Fruit fly (Drosophila melanogaster) whole organism, embryonic: Measurements from ENCODE around the gene Kdm5.

ENCODE experiments used
- Ada2b ChIP-seq: fragments of 200-800 bp; sonication (Bioruptor generic); IDR thresholded peaks from 2 replicates; pipeline ENCODE4 v1.3.6; 2022; ENCODE audit warnings: missing biosample characterization, missing genetic modification characterization
- Bdp1 ChIP-seq: fragments of 200-800 bp; sonication (Bioruptor generic); optimal IDR thresholded peaks from 3 replicates; lab custom pipeline; 2016; ENCODE audit warnings: missing biosample characterization, missing genetic modification characterization
- CG10959 ChIP-seq: fragments of 200-800 bp; sonication (Bioruptor generic); IDR thresholded peaks from 2 replicates; pipeline ENCODE4 v1.3.6; 2022; ENCODE audit warnings: missing biosample characterization, missing genetic modification characterization
- CG11695 ChIP-seq: fragments of 200-800 bp; sonication (Bioruptor generic); IDR thresholded peaks from 3 replicates; pipeline ENCODE4 v1.3.6; 2022; ENCODE audit warnings: missing biosample characterization, missing genetic modification characterization
- CG13123 ChIP-seq: fragments of 200-800 bp; sonication (Bioruptor generic); optimal IDR thresholded peaks from 2 replicates; lab custom pipeline; 2016; ENCODE audit warnings: missing biosample characterization, missing genetic modification characterization
- CG13296 ChIP-seq: fragments of 200-800 bp; sonication (Bioruptor generic); optimal IDR thresholded peaks from 3 replicates; lab custom pipeline; 2018; ENCODE audit warnings: missing biosample characterization, mild to moderate bottlenecking, missing genetic modification characterization
- CG13775 ChIP-seq: fragments of 200-800 bp; sonication (Bioruptor generic); optimal IDR thresholded peaks from 3 replicates; lab custom pipeline; 2017; ENCODE audit warnings: missing biosample characterization, mild to moderate bottlenecking, missing genetic modification characterization
- CG14441 ChIP-seq: fragments of 200-800 bp; sonication (Bioruptor generic); IDR thresholded peaks from 2 replicates; pipeline ENCODE4 v1.3.6; 2022; ENCODE audit warnings: missing biosample characterization, missing genetic modification characterization
- CG14710 ChIP-seq: fragments of 200-800 bp; sonication (Bioruptor generic); optimal IDR thresholded peaks from 3 replicates; lab custom pipeline; 2019; ENCODE audit warnings: missing biosample characterization, mild to moderate bottlenecking, missing genetic modification characterization, moderate library complexity
- CG15601 ChIP-seq: fragments of 200-800 bp; sonication (Bioruptor generic); optimal IDR thresholded peaks from 3 replicates; lab custom pipeline; 2019; ENCODE audit warnings: missing biosample characterization, mild to moderate bottlenecking, missing genetic modification characterization, moderate library complexity
- CG18262 ChIP-seq: fragments of 200-800 bp; optimal IDR thresholded peaks from 3 replicates; lab custom pipeline; 2019; ENCODE audit warnings: missing biosample characterization, mild to moderate bottlenecking, missing genetic modification characterization, moderate library complexity
- CG18764 ChIP-seq: fragments of 200-800 bp; sonication (Bioruptor generic); optimal IDR thresholded peaks from 3 replicates; lab custom pipeline; 2016; ENCODE audit warnings: missing biosample characterization, missing genetic modification characterization
- CG2116 ChIP-seq: fragments of 200-800 bp; sonication (Bioruptor generic); optimal IDR thresholded peaks from 3 replicates; lab custom pipeline; 2018; ENCODE audit warnings: missing biosample characterization, mild to moderate bottlenecking, missing genetic modification characterization
- CG30403 ChIP-seq: fragments of 200-800 bp; sonication (Bioruptor generic); optimal IDR thresholded peaks from 3 replicates; lab custom pipeline; 2016; ENCODE audit warnings: missing biosample characterization, missing genetic modification characterization
- CG32532 ChIP-seq: fragments of 200-800 bp; sonication (Bioruptor generic); IDR thresholded peaks from 2 replicates; pipeline ENCODE4 v1.3.6; 2022; ENCODE audit warnings: missing biosample characterization, missing genetic modification characterization
- CG7271 ChIP-seq: fragments of 200-800 bp; sonication (Bioruptor generic); optimal IDR thresholded peaks from 2 replicates; lab custom pipeline; 2018; ENCODE audit warnings: missing biosample characterization, mild to moderate bottlenecking, missing genetic modification characterization, moderate library complexity
- CG7786 ChIP-seq: fragments of 200-800 bp; sonication (Bioruptor generic); optimal IDR thresholded peaks from 2 replicates; lab custom pipeline; 2016; ENCODE audit warnings: missing biosample characterization, missing genetic modification characterization
- CG7839 ChIP-seq: fragments of 200-800 bp; sonication (Bioruptor generic); optimal IDR thresholded peaks from 3 replicates; lab custom pipeline; 2018; ENCODE audit warnings: missing biosample characterization, mild to moderate bottlenecking, missing genetic modification characterization, moderate library complexity
- CG8089 ChIP-seq: fragments of 200-800 bp; sonication (Bioruptor generic); optimal IDR thresholded peaks from 3 replicates; lab custom pipeline; 2016; ENCODE audit warnings: missing biosample characterization, missing genetic modification characterization
- Dbx ChIP-seq: fragments of 200-800 bp; sonication (Bioruptor generic); IDR thresholded peaks from 3 replicates; pipeline ENCODE4 v1.3.6; 2022; ENCODE audit warnings: missing biosample characterization, missing genetic modification characterization
- Dref ChIP-seq: fragments of 200-800 bp; sonication (Bioruptor generic); IDR thresholded peaks from 2 replicates; pipeline ENCODE4 v1.3.6; 2022; ENCODE audit warnings: missing biosample characterization, missing genetic modification characterization
- Hmx ChIP-seq: fragments of 200-800 bp; sonication (Bioruptor generic); optimal IDR thresholded peaks from 2 replicates; lab custom pipeline; 2016; ENCODE audit warnings: missing biosample characterization, missing genetic modification characterization
- Hr51 ChIP-seq, 2 experiments: fragments of 200-800 bp; sonication (Bioruptor generic); optimal IDR thresholded peaks; 2 replicates in 1 of 2; 3 replicates in 1 of 2; lab custom pipeline; 2016 to 2018; ENCODE audit warnings: missing biosample characterization in 2 of 2, missing genetic modification characterization in 2 of 2, mild to moderate bottlenecking in 1 of 2, moderate library complexity in 1 of 2
- Hr78 ChIP-seq, 2 experiments: fragments of 200-800 bp in 1 of 2; fragments of >200 bp in 1 of 2; sonication (Bioruptor generic) in 1 of 2; optimal IDR thresholded peaks; 2 replicates each; lab custom pipeline; 2017 to 2019; ENCODE audit warnings: missing biosample characterization in 2 of 2, missing genetic modification characterization in 2 of 2, mild to moderate bottlenecking in 1 of 2, moderate library complexity in 1 of 2
- Mad ChIP-seq: fragments of 200-800 bp; sonication (Bioruptor generic); optimal IDR thresholded peaks from 2 replicates; lab custom pipeline; 2016; ENCODE audit warnings: missing biosample characterization, missing genetic modification characterization
- Med ChIP-seq: fragments of 200-800 bp; sonication (Bioruptor generic); peaks from one replicate; lab custom pipeline; 2016; ENCODE audit warnings: missing biosample characterization, missing genetic modification characterization, mild to moderate bottlenecking, inconsistent platforms, moderate library complexity
- Optix ChIP-seq: fragments of 200-800 bp; sonication (Bioruptor generic); IDR thresholded peaks from 3 replicates; pipeline ENCODE4 v1.3.6; 2022; ENCODE audit warnings: missing biosample characterization, missing genetic modification characterization
- Poxn ChIP-seq: fragments of 200-800 bp; sonication (Bioruptor generic); IDR thresholded peaks from 2 replicates; pipeline ENCODE4 v1.3.6; 2022; ENCODE audit warnings: missing biosample characterization, missing genetic modification characterization
- Spps ChIP-seq: fragments of 200-800 bp; sonication (Bioruptor generic); optimal IDR thresholded peaks from 2 replicates; lab custom pipeline; 2018; ENCODE audit warnings: missing biosample characterization, mild to moderate bottlenecking, missing genetic modification characterization
- al ChIP-seq: fragments of 200-800 bp; sonication (Bioruptor generic); IDR thresholded peaks from 2 replicates; pipeline ENCODE4 v1.3.6; 2022; ENCODE audit warnings: missing biosample characterization, missing genetic modification characterization
- ato ChIP-seq: fragments of 200-800 bp; sonication (Bioruptor generic); IDR thresholded peaks from 2 replicates; pipeline ENCODE4 v1.3.6; 2022; ENCODE audit warnings: missing biosample characterization, missing genetic modification characterization; ENCODE audit not compliant: partially characterized antibody
- cad ChIP-seq: fragments of >200 bp; optimal IDR thresholded peaks from 2 replicates; lab custom pipeline; 2017; ENCODE audit warnings: missing biosample characterization, missing genetic modification characterization
- cas ChIP-seq: fragments of 200-800 bp; sonication (Bioruptor generic); IDR thresholded peaks from 2 replicates; pipeline ENCODE4 v1.3.6; 2022; ENCODE audit warnings: missing biosample characterization, missing genetic modification characterization
- ci ChIP-seq: fragments of 200-800 bp; sonication (Bioruptor generic); IDR thresholded peaks from 3 replicates; pipeline ENCODE4 v1.3.6; 2022; ENCODE audit warnings: missing biosample characterization, missing genetic modification characterization
- crol ChIP-seq: fragments of 200-800 bp; sonication (Bioruptor generic); IDR thresholded peaks from 2 replicates; pipeline ENCODE4 v1.3.6; 2022; ENCODE audit warnings: missing biosample characterization, missing genetic modification characterization
- grau ChIP-seq: fragments of 200-800 bp; optimal IDR thresholded peaks from 3 replicates; lab custom pipeline; 2019; ENCODE audit warnings: missing biosample characterization, mild to moderate bottlenecking, missing genetic modification characterization, moderate library complexity
- hb ChIP-seq: fragments of 200-800 bp; sonication (Bioruptor generic); IDR thresholded peaks from 3 replicates; pipeline ENCODE4 v1.3.6; 2022; ENCODE audit warnings: missing biosample characterization, missing genetic modification characterization; ENCODE audit not compliant: partially characterized antibody
- her ChIP-seq: fragments of 200-800 bp; sonication (Bioruptor generic); optimal IDR thresholded peaks from 2 replicates; lab custom pipeline; 2016; ENCODE audit warnings: missing biosample characterization, missing genetic modification characterization
- kni ChIP-seq: fragments of 200-800 bp; sonication (Bioruptor generic); optimal IDR thresholded peaks from 3 replicates; lab custom pipeline; 2017; ENCODE audit warnings: mild to moderate bottlenecking, missing biosample characterization, missing genetic modification reagents, missing genetic modification characterization
- p53 ChIP-seq: fragments of 200-800 bp; sonication (Bioruptor generic); optimal IDR thresholded peaks from 2 replicates; lab custom pipeline; 2016; ENCODE audit warnings: missing biosample characterization, missing genetic modification characterization
- rib ChIP-seq: fragments of 200-800 bp; sonication (Bioruptor generic); IDR thresholded peaks from 2 replicates; pipeline ENCODE4 v1.3.6; 2022; ENCODE audit warnings: missing biosample characterization, missing genetic modification characterization
- sd ChIP-seq: fragments of 200-800 bp; sonication (Bioruptor generic); optimal IDR thresholded peaks from 3 replicates; lab custom pipeline; 2018; ENCODE audit warnings: missing biosample characterization, mild to moderate bottlenecking, missing genetic modification characterization, moderate library complexity
- seq ChIP-seq: fragments of 200-800 bp; sonication (Bioruptor generic); IDR thresholded peaks from 2 replicates; pipeline ENCODE4 v1.3.6; 2022; ENCODE audit warnings: missing biosample characterization, missing genetic modification characterization
- sna ChIP-seq: fragments of 200-800 bp; sonication (Bioruptor generic); IDR thresholded peaks from 2 replicates; pipeline ENCODE4 v1.3.6; 2022; ENCODE audit warnings: missing biosample characterization, missing genetic modification characterization; ENCODE audit not compliant: partially characterized antibody
- sob ChIP-seq: fragments of 200-800 bp; sonication (Bioruptor generic); IDR thresholded peaks from 2 replicates; pipeline ENCODE4 v1.3.6; 2022; ENCODE audit warnings: missing biosample characterization, missing genetic modification characterization
- tgo ChIP-seq: fragments of 200-800 bp; sonication (Bioruptor generic); IDR thresholded peaks from 3 replicates; pipeline ENCODE4 v1.3.6; 2022; ENCODE audit warnings: missing biosample characterization, missing genetic modification characterization
- tll ChIP-seq, 2 experiments: fragments of 200-800 bp in 1 of 2; fragments of >200 bp in 1 of 2; sonication (Bioruptor generic) in 1 of 2; optimal IDR thresholded peaks; 2 replicates each; lab custom pipeline; 2017 to 2019; ENCODE audit warnings: missing biosample characterization in 2 of 2, missing genetic modification characterization in 2 of 2, mild to moderate bottlenecking in 1 of 2, moderate library complexity in 1 of 2
- ttk ChIP-seq: fragments of 200-800 bp; sonication (Bioruptor generic); IDR thresholded peaks from 2 replicates; pipeline ENCODE4 v2.1.2; 2022; ENCODE audit warnings: missing biosample characterization, missing genetic modification characterization
- tx ChIP-seq: fragments of 200-800 bp; sonication (Bioruptor generic); optimal IDR thresholded peaks from 2 replicates; lab custom pipeline; 2016; ENCODE audit warnings: missing biosample characterization, missing genetic modification characterization
- vvl ChIP-seq: fragments of 200-800 bp; sonication (Bioruptor generic); IDR thresholded peaks from 2 replicates; pipeline ENCODE4 v1.3.6; 2022; ENCODE audit warnings: missing biosample characterization, missing genetic modification characterization
- yki ChIP-seq: fragments of >200 bp; optimal IDR thresholded peaks from 3 replicates; lab custom pipeline; 2018
- zfh2 ChIP-seq: fragments of 200-800 bp; sonication (Bioruptor generic); optimal IDR thresholded peaks from 2 replicates; lab custom pipeline; 2016; ENCODE audit warnings: missing biosample characterization, missing genetic modification characterization

Gene Kdm5

dm6 chr2L:6028712-6029111, 29.4 kb upstream of the Kdm5 start (continued):
- TF ChIP-seq CG7271 (tag; lab: Kevin White, UChicago) (no peak), ato (GFP tag; lab: Robert Waterston, UW) (no peak), Dref (GFP tag; lab: Robert Waterston, UW) (no peak), CG13775 (no peak), sna (GFP tag; lab: Robert Waterston, UW) (no peak), Ada2b (GFP tag; lab: Robert Waterston, UW) (peak; percentile 34), Hr51 (GFP tag; optimal IDR thresholded peaks at IDR 0.05; lab: Kevin White, UChicago) (peak in 1 of 2 experiments; percentile 7), ci (GFP tag; lab: Robert Waterston, UW) (peak; percentile 73), ttk (no peak; the same call in 1 of the 2 replicates), tll (GFP tag; optimal IDR thresholded peaks at IDR 0.05; lab: Kevin White, UChicago) (no peak), sd (no peak), Poxn (GFP tag; lab: Robert Waterston, UW) (no peak), yki (lab: Kevin White, UChicago) (no peak), CG18764 (GFP tag; lab: Kevin White, UChicago) (no peak), CG13296 (no peak), CG14441 (no peak), CG11695 (0 out of 3 replicates have a peak, but pooled peaks have one; percentile 27), al (no peak), Spps (tag; lab: Kevin White, UChicago) (no peak), rib (no peak), tgo (peak; percentile 23; the same call in 1 of the 3 replicates), CG8089 (GFP tag; lab: Kevin White, UChicago) (no peak), vvl (GFP tag; lab: Robert Waterston, UW) (peak; percentile 64; the same call in 1 of the 2 replicates), CG32532 (GFP tag; lab: Robert Waterston, UW) (no peak), p53 (no peak), CG15601 (no peak), CG10959 (GFP tag; lab: Robert Waterston, UW) (no peak), Hr78 (GFP tag; optimal IDR thresholded peaks at IDR 0.05; lab: Kevin White, UChicago) (no peak), CG2116 (GFP tag; lab: Kevin White, UChicago) (no peak), Hmx (no peak), CG7839 (peak; percentile 27), Med (peak; percentile 70), CG14710 (tag; lab: Kevin White, UChicago) (no peak), crol (GFP tag; lab: Robert Waterston, UW) (no peak), tx (GFP tag; lab: Kevin White, UChicago) (no peak), her (GFP tag; lab: Kevin White, UChicago) (no peak), hb (GFP tag; lab: Robert Waterston, UW) (no peak), CG13123 (GFP tag; lab: Kevin White, UChicago) (no peak), cas (GFP tag; lab: Robert Waterston, UW) (no peak), grau (no peak), seq (GFP tag; lab: Robert Waterston, UW) (no peak), Dbx (GFP tag; lab: Robert Waterston, UW) (no peak), CG30403 (GFP tag; lab: Kevin White, UChicago) (peak; percentile 5), Mad (no peak), kni (GFP tag; lab: Kevin White, UChicago) (no peak), sob (GFP tag; lab: Robert Waterston, UW) (no peak; the same call in 1 of the 2 replicates), zfh2 (GFP tag; lab: Kevin White, UChicago) (no peak), cad (no peak), Bdp1 (GFP tag; lab: Kevin White, UChicago) (no peak), Optix (0 out of 3 replicates have a peak, but pooled peaks have one; percentile 7), CG7786 (GFP tag; lab: Kevin White, UChicago) (no peak), CG18262 (tag; lab: Kevin White, UChicago) (no peak)
